Fruit fly (Drosophila melanogaster): ENCODE results near the gene CG13875.

Gene CG13875

dm6 chr3L:165981-166788 is 13.5 kb upstream of the CG13875 start (continued):
- TF ChIP-seq cato (GFP tag; optimal IDR thresholded peaks at IDR 0.05; ENCODE audit: borderline replicate concordance) (no peak), CG13624 (GFP tag; optimal IDR thresholded peaks at IDR 0.05) (no peak), pb (GFP tag; optimal IDR thresholded peaks at IDR 0.05) (no peak), lov (optimal IDR thresholded peaks at IDR 0.05) (no peak), lov (GFP tag; IDR thresholded peaks at IDR 0.05) (no peak), CG15269 (tag; optimal IDR thresholded peaks at IDR 0.05) (no peak), sima (GFP tag; optimal IDR thresholded peaks at IDR 0.05) (no peak), Neu2 (GFP tag; optimal IDR thresholded peaks at IDR 0.05; ENCODE audit: borderline replicate concordance) (no peak), dimm (GFP tag; IDR thresholded peaks at IDR 0.05) (no peak), tna (GFP tag; IDR thresholded peaks at IDR 0.05; ENCODE audit: partially characterized antibody) (no peak), mld (GFP tag; IDR thresholded peaks at IDR 0.05; ENCODE audit: partially characterized antibody) (no peak), psq (GFP tag; optimal IDR thresholded peaks at IDR 0.05) (no peak), CG9797 (GFP tag; optimal IDR thresholded peaks at IDR 0.05) (no peak), ftz-f1 (GFP tag; optimal IDR thresholded peaks at IDR 0.05) (no peak), nerfin-2 (GFP tag; IDR thresholded peaks at IDR 0.05; ENCODE audit: partially characterized antibody) (no peak), CG12071 (GFP tag; optimal IDR thresholded peaks at IDR 0.05) (no peak), CG4360 (GFP tag; IDR thresholded peaks at IDR 0.05) (no peak), CG30020 (tag; optimal IDR thresholded peaks at IDR 0.05) (no peak), CG17568 (GFP tag; optimal IDR thresholded peaks at IDR 0.05) (no peak), CG10267 (tag; optimal IDR thresholded peaks at IDR 0.05) (peak; percentile 6), sens-2 (GFP tag; IDR thresholded peaks at IDR 0.05) (no peak), Oli (tag; optimal IDR thresholded peaks at IDR 0.05) (peak; percentile 5), CG6765 (GFP tag; optimal IDR thresholded peaks at IDR 0.05) (no peak), seq (GFP tag; IDR thresholded peaks at IDR 0.05) (no peak), Taf1 (GFP tag; IDR thresholded peaks at IDR 0.05) (no peak), Doc2 (GFP tag; IDR thresholded peaks at IDR 0.05) (no peak), TFAM (GFP tag; optimal IDR thresholded peaks at IDR 0.05) (no peak), CG7963 (GFP tag; IDR thresholded peaks at IDR 0.05; ENCODE audit: partially characterized antibody) (no peak), grn (GFP tag; optimal IDR thresholded peaks at IDR 0.05) (no peak), CG34422 (GFP tag; IDR thresholded peaks at IDR 0.05) (no peak), CG14014 (GFP tag; IDR thresholded peaks at IDR 0.05) (no peak), CG2116 (GFP tag; optimal IDR thresholded peaks at IDR 0.05) (no peak), NfI (GFP tag; optimal IDR thresholded peaks at IDR 0.05) (peak; percentile 25), CG6654 (GFP tag; optimal IDR thresholded peaks at IDR 0.05) (no peak), so (GFP tag; IDR thresholded peaks at IDR 0.05) (0 out of 3 replicates have a peak, but pooled peaks have one; percentile 32), CG42726 (GFP tag; IDR thresholded peaks at IDR 0.05; ENCODE audit: partially characterized antibody) (no peak), Hr39 (optimal IDR thresholded peaks at IDR 0.05) (no peak), CG4328 (GFP tag; optimal IDR thresholded peaks at IDR 0.05) (no peak), ttk (GFP tag; IDR thresholded peaks at IDR 0.05) (0 out of 2 replicates have a peak, but pooled peaks have one; percentile 12), shn (GFP tag; optimal IDR thresholded peaks at IDR 0.05) (no peak), dmrt99B (tag; optimal IDR thresholded peaks at IDR 0.05) (peak; percentile 48), CG2712 (tag; optimal IDR thresholded peaks at IDR 0.05) (peak; percentile 52), bsh (GFP tag; optimal IDR thresholded peaks at IDR 0.05) (peak; percentile 33 to 46), Atf6 (GFP tag; IDR thresholded peaks at IDR 0.05) (no peak), Med (GFP tag) (peak; percentile 60), CG1233 (GFP tag; optimal IDR thresholded peaks at IDR 0.05) (no peak), Sry-β (GFP tag; optimal IDR thresholded peaks at IDR 0.05) (no peak), CG5953 (GFP tag; IDR thresholded peaks at IDR 0.05) (no peak), cad (GFP tag; optimal IDR thresholded peaks at IDR 0.05) (no peak), H15 (GFP tag; IDR thresholded peaks at IDR 0.05) (no peak)

All from whole organism, embryonic.